Worm (Caenorhabditis elegans) whole organism, L1 larva: ENCODE measurements around the gene T10B5.7.

ENCODE experiments used
- ama-1 ChIP-seq: fragments of 150-350 bp; optimal IDR thresholded peaks from 2 replicates; lab custom pipeline; 2014
- ces-1 ChIP-seq: fragments of 150-350 bp; optimal IDR thresholded peaks from 2 replicates; lab custom pipeline; 2014; ENCODE audit warnings: missing biosample characterization, missing genetic modification reagents, missing genetic modification characterization
- dpl-1 ChIP-seq, 3 experiments: fragments of 150-350 bp in 2 of 3; sonication (generic microtip) in 1 of 3; optimal IDR thresholded peaks; 2 replicates each; lab custom pipeline; 2014 to 2017; ENCODE audit warnings: missing biosample characterization in 3 of 3, missing genetic modification characterization in 3 of 3, missing genetic modification reagents in 3 of 3
- egl-27 ChIP-seq, 2 experiments: fragments of 150-350 bp in 1 of 2; sonication (generic microtip); optimal IDR thresholded peaks; 3 replicates each; lab custom pipeline; 2017 to 2018; ENCODE audit warnings: missing biosample characterization in 2 of 2, missing genetic modification characterization in 2 of 2, missing genetic modification reagents in 2 of 2
- elt-3 ChIP-seq, 6 experiments: fragments of 150-350 bp in 1 of 6; sonication (generic microtip); optimal IDR thresholded peaks; 2 replicates each; lab custom pipeline; 2017 to 2018; ENCODE audit warnings: missing biosample characterization in 6 of 6, missing genetic modification characterization in 6 of 6, inconsistent platforms in 1 of 6
- fos-1 ChIP-seq: fragments of 150-350 bp; optimal IDR thresholded peaks from 2 replicates; lab custom pipeline; 2014; ENCODE audit warnings: missing biosample characterization, missing genetic modification characterization
- lin-15B ChIP-seq: fragments of 150-350 bp; sonication (generic microtip); optimal IDR thresholded peaks from 3 replicates; lab custom pipeline; 2014; ENCODE audit warnings: missing biosample characterization, missing genetic modification characterization
- mef-2 ChIP-seq: fragments of 150-350 bp; optimal IDR thresholded peaks from 2 replicates; lab custom pipeline; 2014; ENCODE audit warnings: missing biosample characterization, missing genetic modification characterization
- mep-1 ChIP-seq: fragments of 150-350 bp; optimal IDR thresholded peaks from 2 replicates; lab custom pipeline; 2014; ENCODE audit warnings: missing biosample characterization, missing genetic modification characterization
- pag-3 ChIP-seq: sonication (generic microtip); optimal IDR thresholded peaks from 2 replicates; lab custom pipeline; 2017; ENCODE audit warnings: missing genetic modification characterization, mild to moderate bottlenecking, missing compliant biosample characterization, antibody characterized with exemption, borderline replicate concordance; ENCODE audit not compliant: insufficient read depth
- sptf-1 ChIP-seq: fragments of 150-350 bp; optimal IDR thresholded peaks from 2 replicates; lab custom pipeline; 2014; ENCODE audit warnings: missing biosample characterization, missing genetic modification characterization
- zag-1 ChIP-seq: fragments of 150-350 bp; optimal IDR thresholded peaks from 2 replicates; lab custom pipeline; 2014; ENCODE audit warnings: missing biosample characterization, missing genetic modification characterization

DNA sequence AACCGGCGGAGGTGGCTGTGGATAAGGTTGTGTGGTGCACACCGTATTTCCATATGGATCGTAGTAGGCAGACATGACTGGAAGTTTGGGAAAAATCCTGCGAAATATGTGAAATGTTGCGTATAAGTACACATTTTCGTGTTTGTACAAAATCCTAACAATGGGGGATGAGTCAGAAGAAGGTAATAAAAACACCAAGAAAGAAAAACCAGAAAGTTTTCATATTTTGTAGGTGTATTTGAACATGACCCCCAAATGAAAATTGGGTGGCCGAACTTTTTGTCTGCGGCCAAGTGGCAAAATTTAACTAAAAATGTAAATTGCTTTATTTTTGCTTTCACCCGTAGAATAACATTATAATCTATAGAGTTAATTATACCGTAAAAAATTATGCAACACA, 35.0 kb upstream of the T10B5.7 start, which contains the start of gene Y46H3A.4:
- TF ChIP-seq lin-15B = no peak
- TF ChIP-seq pag-3 (tag; lab: Kevin White, UChicago) = no peak
- TF ChIP-seq ces-1 (GFP tag; lab: Kevin White, UChicago) = no peak
- no peak for TF ChIP-seq elt-3 (tag; optimal IDR thresholded peaks at IDR 0.05; lab: Kevin White, UChicago)
- no peak for TF ChIP-seq ama-1
- no peak for TF ChIP-seq fos-1 (tag; lab: Kevin White, UChicago)
- TF ChIP-seq zag-1 (tag; lab: Kevin White, UChicago) = no peak
- no peak for TF ChIP-seq dpl-1 (GFP tag; optimal IDR thresholded peaks at IDR 0.05; lab: Kevin White, UChicago)
- TF ChIP-seq sptf-1 (tag; lab: Kevin White, UChicago) = no peak
- no peak for TF ChIP-seq egl-27 (tag; optimal IDR thresholded peaks at IDR 0.05; lab: Kevin White, UChicago)
- TF ChIP-seq mep-1 (tag; lab: Kevin White, UChicago) = no peak
- TF ChIP-seq mef-2 = no peak
